Fruit fly (Drosophila melanogaster) whole organism, embryonic: Measurements from ENCODE around the gene CG14118.
A peak's percentile ranks its signal among the peaks of the same experiment; 100 is the strongest.

Experiments used
- Awh ChIP-seq: fragments of 200-800 bp; sonication (Bioruptor generic); IDR thresholded peaks from 2 replicates; pipeline ENCODE4, ENCODE4 v1.3.6; 2022; ENCODE audit warnings: missing biosample characterization, missing genetic modification characterization
- B-H2 ChIP-seq: fragments of 200-800 bp; sonication (Bioruptor generic); optimal IDR thresholded peaks from 2 replicates; lab custom pipeline; 2018; ENCODE audit warnings: missing biosample characterization, mild to moderate bottlenecking, missing genetic modification characterization
- CG1024 ChIP-seq: fragments of 200-800 bp; sonication (Bioruptor generic); IDR thresholded peaks from 2 replicates; pipeline ENCODE4 v1.3.6; 2022; ENCODE audit warnings: missing biosample characterization, missing genetic modification characterization
- CG10462 ChIP-seq: fragments of 200-800 bp; sonication (Bioruptor generic); optimal IDR thresholded peaks from 2 replicates; lab custom pipeline; 2016; ENCODE audit warnings: missing biosample characterization, missing genetic modification characterization
- CG11085 ChIP-seq: fragments of 200-800 bp; sonication (Bioruptor generic); IDR thresholded peaks from 2 replicates; pipeline ENCODE4 v1.3.6; 2022; ENCODE audit warnings: missing biosample characterization, missing genetic modification characterization
- CG11398 ChIP-seq: fragments of 200-800 bp; sonication (Bioruptor generic); optimal IDR thresholded peaks from 2 replicates; lab custom pipeline; 2016; ENCODE audit warnings: missing biosample characterization, missing genetic modification characterization
- CG12299 ChIP-seq: fragments of 200-800 bp; sonication (Bioruptor generic); optimal IDR thresholded peaks from 2 replicates; lab custom pipeline; 2018; ENCODE audit warnings: missing biosample characterization, mild to moderate bottlenecking, missing genetic modification characterization
- CG1233 ChIP-seq: fragments of 200-800 bp; sonication (Bioruptor generic); optimal IDR thresholded peaks from 4 replicates; lab custom pipeline; 2018; ENCODE audit warnings: missing biosample characterization, mild to moderate bottlenecking, missing genetic modification characterization
- CG12769 ChIP-seq: fragments of 200-800 bp; sonication (Bioruptor generic); optimal IDR thresholded peaks from 2 replicates; lab custom pipeline; 2019; ENCODE audit warnings: missing biosample characterization, mild to moderate bottlenecking, missing genetic modification characterization, moderate library complexity
- CG13287 ChIP-seq: fragments of 200-800 bp; sonication (Bioruptor generic); IDR thresholded peaks from 2 replicates; pipeline ENCODE4 v1.3.6; 2022; ENCODE audit warnings: missing biosample characterization, missing genetic modification characterization; ENCODE audit not compliant: partially characterized antibody
- CG14050 ChIP-seq: fragments of 200-800 bp; sonication (Bioruptor generic); IDR thresholded peaks from 3 replicates; pipeline ENCODE4 v1.3.6; 2022; ENCODE audit warnings: missing biosample characterization, missing genetic modification characterization
- CG1602 ChIP-seq: fragments of 200-800 bp; sonication (Bioruptor generic); optimal IDR thresholded peaks from 3 replicates; lab custom pipeline; 2016; ENCODE audit warnings: missing biosample characterization, missing genetic modification characterization
- CG18262 ChIP-seq: fragments of 200-800 bp; optimal IDR thresholded peaks from 3 replicates; lab custom pipeline; 2019; ENCODE audit warnings: missing biosample characterization, mild to moderate bottlenecking, missing genetic modification characterization, moderate library complexity
- CG2712 ChIP-seq: fragments of 200-800 bp; optimal IDR thresholded peaks from 3 replicates; lab custom pipeline; 2019; ENCODE audit warnings: missing biosample characterization, mild to moderate bottlenecking, missing genetic modification characterization, moderate library complexity
- CG30020 ChIP-seq: fragments of 200-800 bp; optimal IDR thresholded peaks from 2 replicates; lab custom pipeline; 2019; ENCODE audit warnings: missing biosample characterization, mild to moderate bottlenecking, missing genetic modification characterization, moderate library complexity
- CG3163 ChIP-seq: fragments of 200-800 bp; sonication (Bioruptor generic); optimal IDR thresholded peaks from 3 replicates; lab custom pipeline; 2016; ENCODE audit warnings: missing biosample characterization, missing genetic modification characterization
- CG4424 ChIP-seq: fragments of 200-800 bp; sonication (Bioruptor generic); optimal IDR thresholded peaks from 3 replicates; lab custom pipeline; 2016; ENCODE audit warnings: missing biosample characterization, missing genetic modification characterization
- CG9876 ChIP-seq: fragments of 200-800 bp; sonication (Bioruptor generic); optimal IDR thresholded peaks from 2 replicates; lab custom pipeline; 2016; ENCODE audit warnings: missing biosample characterization, missing genetic modification characterization
- Eip74EF ChIP-seq, 2 experiments: fragments of 200-800 bp in 1 of 2; fragments of >200 bp in 1 of 2; sonication (Bioruptor generic) in 1 of 2; optimal IDR thresholded peaks; 2 replicates each; lab custom pipeline; 2017 to 2019; ENCODE audit warnings: missing biosample characterization in 2 of 2, missing genetic modification characterization in 2 of 2, mild to moderate bottlenecking in 1 of 2, moderate library complexity in 1 of 2
- Hr78 ChIP-seq, 2 experiments: fragments of 200-800 bp in 1 of 2; fragments of >200 bp in 1 of 2; sonication (Bioruptor generic) in 1 of 2; optimal IDR thresholded peaks; 2 replicates each; lab custom pipeline; 2017 to 2019; ENCODE audit warnings: missing biosample characterization in 2 of 2, missing genetic modification characterization in 2 of 2, mild to moderate bottlenecking in 1 of 2, moderate library complexity in 1 of 2
- Jarid2 ChIP-seq: fragments of 200-800 bp; sonication (Bioruptor generic); optimal IDR thresholded peaks from 3 replicates; lab custom pipeline; 2017; ENCODE audit warnings: mild to moderate bottlenecking, missing biosample characterization, missing genetic modification reagents, missing genetic modification characterization
- MESR4 ChIP-seq: fragments of 200-800 bp; sonication (Bioruptor generic); optimal IDR thresholded peaks from 2 replicates; lab custom pipeline; 2018; ENCODE audit warnings: missing biosample characterization, mild to moderate bottlenecking, missing genetic modification characterization, moderate library complexity
- Meics ChIP-seq: fragments of 200-800 bp; sonication (Bioruptor generic); optimal IDR thresholded peaks from 2 replicates; lab custom pipeline; 2017; ENCODE audit warnings: missing biosample characterization, mild to moderate bottlenecking, missing genetic modification characterization
- NC2α ChIP-seq: fragments of 200-800 bp; sonication (Bioruptor generic); optimal IDR thresholded peaks from 2 replicates; lab custom pipeline; 2016; ENCODE audit warnings: missing biosample characterization, missing genetic modification characterization
- Nf-YA ChIP-seq: fragments of 200-800 bp; sonication (Bioruptor generic); IDR thresholded peaks from 2 replicates; pipeline ENCODE4 v1.3.6; 2022; ENCODE audit warnings: missing biosample characterization, missing genetic modification characterization
- Poxn ChIP-seq: fragments of 200-800 bp; sonication (Bioruptor generic); IDR thresholded peaks from 2 replicates; pipeline ENCODE4 v1.3.6; 2022; ENCODE audit warnings: missing biosample characterization, missing genetic modification characterization
- ara ChIP-seq: fragments of 200-800 bp; sonication (Bioruptor generic); IDR thresholded peaks from 2 replicates; pipeline ENCODE4 v1.3.6; 2022; ENCODE audit warnings: missing biosample characterization, missing genetic modification characterization
- ato ChIP-seq: fragments of 200-800 bp; sonication (Bioruptor generic); IDR thresholded peaks from 2 replicates; pipeline ENCODE4 v1.3.6; 2022; ENCODE audit warnings: missing biosample characterization, missing genetic modification characterization; ENCODE audit not compliant: partially characterized antibody
- az2 ChIP-seq: fragments of 200-800 bp; sonication (Bioruptor generic); optimal IDR thresholded peaks from 3 replicates; lab custom pipeline; 2016; ENCODE audit warnings: missing biosample characterization, missing genetic modification characterization
- bab2 ChIP-seq: fragments of 200-800 bp; sonication (Bioruptor generic); optimal IDR thresholded peaks from 2 replicates; lab custom pipeline; 2016; ENCODE audit warnings: missing biosample characterization, missing genetic modification characterization
- bigmax ChIP-seq: fragments of 200-800 bp; sonication (Bioruptor generic); optimal IDR thresholded peaks from 2 replicates; lab custom pipeline; 2018; ENCODE audit warnings: missing biosample characterization, mild to moderate bottlenecking, missing genetic modification characterization
- bowl ChIP-seq: fragments of 200-800 bp; sonication (Bioruptor generic); IDR thresholded peaks from 2 replicates; pipeline ENCODE4 v1.3.6; 2022; ENCODE audit warnings: missing biosample characterization, missing genetic modification characterization
- croc ChIP-seq: fragments of 200-800 bp; sonication (Bioruptor generic); conservative IDR thresholded peaks from 3 replicates; pipeline ENCODE4 v1.3.6; 2022; ENCODE audit warnings: missing biosample characterization, missing genetic modification characterization
- crp ChIP-seq, 2 experiments: fragments of 200-800 bp; sonication (Bioruptor generic); optimal IDR thresholded peaks; 2 replicates in 1 of 2; 3 replicates in 1 of 2; lab custom pipeline; 2017; ENCODE audit warnings: missing biosample characterization in 2 of 2, missing genetic modification characterization in 2 of 2, mild to moderate bottlenecking in 1 of 2, moderate library complexity in 1 of 2
- danr ChIP-seq: fragments of 200-800 bp; sonication (Bioruptor generic); IDR thresholded peaks from 2 replicates; pipeline ENCODE4 v1.3.6; 2022; ENCODE audit warnings: missing biosample characterization, missing genetic modification characterization
- dysf ChIP-seq: fragments of 200-800 bp; sonication (Bioruptor generic); IDR thresholded peaks from 3 replicates; pipeline ENCODE4 v1.3.6; 2022; ENCODE audit warnings: missing biosample characterization, missing genetic modification characterization
- grau ChIP-seq: fragments of 200-800 bp; optimal IDR thresholded peaks from 3 replicates; lab custom pipeline; 2019; ENCODE audit warnings: missing biosample characterization, mild to moderate bottlenecking, missing genetic modification characterization, moderate library complexity
- h ChIP-seq: fragments of >200 bp; optimal IDR thresholded peaks from 2 replicates; lab custom pipeline; 2017
- inv ChIP-seq: fragments of 200-800 bp; sonication (Bioruptor generic); IDR thresholded peaks from 2 replicates; pipeline ENCODE4 v1.3.6; 2022; ENCODE audit warnings: missing biosample characterization, missing genetic modification characterization; ENCODE audit not compliant: partially characterized antibody
- kah ChIP-seq: fragments of 200-800 bp; sonication (Bioruptor generic); optimal IDR thresholded peaks from 2 replicates; lab custom pipeline; 2018; ENCODE audit warnings: missing biosample characterization, mild to moderate bottlenecking, missing genetic modification characterization
- lilli ChIP-seq: fragments of 200-800 bp; sonication (Bioruptor generic); optimal IDR thresholded peaks from 3 replicates; lab custom pipeline; 2016; ENCODE audit warnings: missing biosample characterization, missing genetic modification characterization
- nerfin-1 ChIP-seq: fragments of 200-800 bp; sonication (Bioruptor generic); optimal IDR thresholded peaks from 3 replicates; lab custom pipeline; 2019; ENCODE audit warnings: missing biosample characterization, mild to moderate bottlenecking, missing genetic modification characterization, moderate library complexity
- nerfin-2 ChIP-seq: fragments of 200-800 bp; sonication (Bioruptor generic); IDR thresholded peaks from 2 replicates; pipeline ENCODE4 v1.3.6; 2022; ENCODE audit warnings: missing biosample characterization, missing genetic modification characterization; ENCODE audit not compliant: partially characterized antibody
- peb ChIP-seq: fragments of 200-800 bp; sonication (Bioruptor generic); IDR thresholded peaks from 2 replicates; pipeline ENCODE4 v1.3.6; 2022; ENCODE audit warnings: missing biosample characterization, missing genetic modification characterization
- row ChIP-seq: fragments of 200-800 bp; sonication (Bioruptor generic); IDR thresholded peaks from 3 replicates; pipeline ENCODE4 v1.3.6; 2022; ENCODE audit warnings: missing biosample characterization, missing genetic modification characterization
- sens-2 ChIP-seq: fragments of 200-800 bp; sonication (Bioruptor generic); IDR thresholded peaks from 2 replicates; pipeline ENCODE4 v1.3.6; 2022; ENCODE audit warnings: missing biosample characterization, missing genetic modification characterization
- shn ChIP-seq: fragments of 200-800 bp; sonication (Bioruptor generic); optimal IDR thresholded peaks from 3 replicates; lab custom pipeline; 2016; ENCODE audit warnings: missing biosample characterization, missing genetic modification characterization
- sisA ChIP-seq: fragments of 200-800 bp; sonication (Bioruptor generic); IDR thresholded peaks from 2 replicates; pipeline ENCODE4 v1.3.6; 2022; ENCODE audit warnings: missing biosample characterization, missing genetic modification characterization
- slbo ChIP-seq: fragments of 200-800 bp; sonication (Bioruptor generic); IDR thresholded peaks from 2 replicates; pipeline ENCODE4 v1.3.6; 2022; ENCODE audit warnings: missing biosample characterization, missing genetic modification characterization
- tx ChIP-seq: fragments of 200-800 bp; sonication (Bioruptor generic); optimal IDR thresholded peaks from 2 replicates; lab custom pipeline; 2016; ENCODE audit warnings: missing biosample characterization, missing genetic modification characterization

CG14118 gene

DNA sequence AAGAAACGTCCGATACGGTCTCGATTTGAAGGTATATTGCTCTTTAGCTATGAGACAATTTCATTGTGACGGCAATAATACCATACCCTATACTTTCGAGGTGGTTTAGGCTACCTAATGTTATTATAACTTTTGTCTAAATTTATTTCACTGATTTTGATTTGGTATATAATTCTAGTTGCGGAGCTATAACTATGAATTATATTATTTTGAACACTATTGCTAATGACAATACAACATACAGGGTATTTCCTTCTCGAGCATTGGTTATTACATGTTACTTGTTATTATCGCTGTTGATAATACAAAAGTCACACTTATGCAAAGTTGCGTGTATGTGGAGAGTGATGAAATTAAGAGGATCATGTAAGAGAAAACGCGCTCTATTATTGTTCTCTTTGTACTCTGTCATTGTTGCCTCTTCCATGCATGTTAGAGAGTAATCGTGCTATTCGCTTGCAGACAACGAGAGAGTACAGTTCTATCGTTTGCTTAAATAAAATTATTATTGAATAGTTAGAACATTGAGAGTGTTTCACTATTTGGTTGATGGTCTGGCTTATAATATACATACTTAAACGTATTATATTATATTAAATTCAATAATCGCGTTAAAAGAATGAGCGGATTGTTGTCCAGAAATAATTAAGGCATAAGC is 21.3 kb downstream of the CG14118 start, which contains the start of gene CG32115 (continued):
- TF ChIP-seq CG3163 (peak; percentile 94), ara (peak; percentile 94), CG12769 (tag; lab: Kevin White, UChicago) (peak; percentile 98), bab2 (GFP tag; lab: Kevin White, UChicago) (peak; percentile 92), CG30020 (tag; lab: Kevin White, UChicago) (no peak), ato (GFP tag; lab: Robert Waterston, UW) (no peak), row (GFP tag; lab: Robert Waterston, UW) (peak; percentile 99), Nf-YA (GFP tag; lab: Robert Waterston, UW) (peak; percentile 86), CG12299 (tag; lab: Kevin White, UChicago) (peak; percentile 90), peb (peak; percentile 93), CG9876 (peak; percentile 84), Awh (GFP tag; lab: Robert Waterston, UW) (peak; percentile 91), az2 (peak; percentile 94), CG11398 (GFP tag; lab: Kevin White, UChicago) (peak; percentile 68), inv (no peak), CG11085 (peak; percentile 94), croc (peak; percentile 89), CG4424 (GFP tag; lab: Kevin White, UChicago) (peak; percentile 91), shn (GFP tag; lab: Kevin White, UChicago) (peak; percentile 79), MESR4 (GFP tag; lab: Kevin White, UChicago) (peak; percentile 47), CG1233 (GFP tag; lab: Kevin White, UChicago) (peak; percentile 90), bigmax (GFP tag; lab: Kevin White, UChicago) (peak; percentile 25), h (no peak), nerfin-2 (GFP tag; lab: Robert Waterston, UW) (no peak), sens-2 (GFP tag; lab: Robert Waterston, UW) (peak; percentile 79; the same call in 1 of the 2 replicates), Poxn (peak; percentile 87), danr (GFP tag; lab: Robert Waterston, UW) (peak; percentile 93; the same call in 1 of the 2 replicates), tx (GFP tag; lab: Kevin White, UChicago) (peak; percentile 83), lilli (GFP tag; lab: Kevin White, UChicago) (peak; percentile 95), Meics (GFP tag; lab: Kevin White, UChicago) (peak; percentile 94), CG14050 (GFP tag; lab: Robert Waterston, UW) (peak; percentile 90), B-H2 (GFP tag; lab: Kevin White, UChicago) (peak; percentile 90), kah (GFP tag; lab: Kevin White, UChicago) (peak; percentile 70), CG10462 (GFP tag; lab: Kevin White, UChicago) (peak; percentile 71), Jarid2 (GFP tag; lab: Kevin White, UChicago) (peak; percentile 70), CG13287 (peak; percentile 48), CG2712 (tag; lab: Kevin White, UChicago) (peak; percentile 95), NC2α (GFP tag; lab: Kevin White, UChicago) (peak; percentile 52), CG18262 (tag; lab: Kevin White, UChicago) (peak; percentile 91), grau (tag; lab: Kevin White, UChicago) (peak; percentile 96), bowl (peak; percentile 85), dysf (GFP tag; lab: Robert Waterston, UW) (peak; percentile 98), CG1024 (GFP tag; lab: Robert Waterston, UW) (peak; percentile 86), sisA (peak; percentile 91), slbo (GFP tag; lab: Robert Waterston, UW) (peak; percentile 98), nerfin-1 (no peak), Hr78 (GFP tag; optimal IDR thresholded peaks at IDR 0.05; lab: Kevin White, UChicago) (no peak), Eip74EF (GFP tag; optimal IDR thresholded peaks at IDR 0.05; lab: Kevin White, UChicago) (peak in 1 of 2 experiments; percentile 92), CG1602 (GFP tag; lab: Kevin White, UChicago) (peak; percentile 92), crp (GFP tag; optimal IDR thresholded peaks at IDR 0.05; lab: Kevin White, UChicago) (peak in 1 of 2 experiments; percentile 46)
